Fruit fly (Drosophila melanogaster) whole organism, pupa: Measurements from ENCODE around the gene CG16957.

Experiments used
- CG10348 ChIP-seq: fragments of 200-800 bp; sonication (Bioruptor generic); IDR thresholded peaks from 2 replicates; pipeline ENCODE4 v1.3.6; 2022; ENCODE audit warnings: missing biosample characterization, missing genetic modification characterization
- CG17806 ChIP-seq: fragments of 200-800 bp; sonication (Bioruptor generic); optimal IDR thresholded peaks from 2 replicates; lab custom pipeline; 2018; ENCODE audit warnings: missing biosample characterization, mild to moderate bottlenecking, missing genetic modification characterization, moderate library complexity
- EcR ChIP-seq: fragments of 200-800 bp; sonication (Bioruptor generic); optimal IDR thresholded peaks from 3 replicates; lab custom pipeline; 2019; ENCODE audit warnings: missing biosample characterization, missing genetic modification characterization, mild to moderate bottlenecking, moderate library complexity, missing genetic modification reagents
- Pif1A ChIP-seq: fragments of 200-800 bp; sonication (Bioruptor generic); optimal IDR thresholded peaks from 3 replicates; lab custom pipeline; 2016; ENCODE audit warnings: missing biosample characterization, missing genetic modification characterization
- Pif1B ChIP-seq: fragments of 200-800 bp; sonication (Bioruptor generic); optimal IDR thresholded peaks from 3 replicates; lab custom pipeline; 2016; ENCODE audit warnings: missing biosample characterization, missing genetic modification characterization
- Snoo ChIP-seq: fragments of 200-800 bp; sonication (Bioruptor generic); optimal IDR thresholded peaks from 3 replicates; lab custom pipeline; 2017; ENCODE audit warnings: missing biosample characterization, mild to moderate bottlenecking, missing genetic modification characterization, inconsistent platforms
- fd96Ca ChIP-seq: fragments of 200-800 bp; sonication (Bioruptor generic); IDR thresholded peaks from 3 replicates; pipeline ENCODE4 v1.3.6; 2022; ENCODE audit warnings: missing biosample characterization, missing genetic modification characterization
- rn ChIP-seq: fragments of 200-800 bp; sonication (Bioruptor generic); IDR thresholded peaks from 2 replicates; pipeline ENCODE4 v1.3.6; 2022; ENCODE audit warnings: missing biosample characterization, missing genetic modification characterization

- TF ChIP-seq rn (GFP tag; lab: Robert Waterston, UW) (no peak), Pif1A (GFP tag; lab: Kevin White, UChicago) (no peak), EcR (no peak), Pif1B (no peak), CG10348 (GFP tag; lab: Robert Waterston, UW) (no peak), CG17806 (no peak), Snoo (tag; lab: Kevin White, UChicago) (no peak), fd96Ca (GFP tag; lab: Robert Waterston, UW) (no peak)
These were observed 19.9 kb downstream of the CG16957 start for dm6 chr2L:13376086-13376485.
